Fruit fly (Drosophila melanogaster): ENCODE measurements around the gene Proc-R.
A peak's percentile ranks its signal among the peaks of the same experiment; 100 is the strongest.

Gene Proc-R

DNA sequence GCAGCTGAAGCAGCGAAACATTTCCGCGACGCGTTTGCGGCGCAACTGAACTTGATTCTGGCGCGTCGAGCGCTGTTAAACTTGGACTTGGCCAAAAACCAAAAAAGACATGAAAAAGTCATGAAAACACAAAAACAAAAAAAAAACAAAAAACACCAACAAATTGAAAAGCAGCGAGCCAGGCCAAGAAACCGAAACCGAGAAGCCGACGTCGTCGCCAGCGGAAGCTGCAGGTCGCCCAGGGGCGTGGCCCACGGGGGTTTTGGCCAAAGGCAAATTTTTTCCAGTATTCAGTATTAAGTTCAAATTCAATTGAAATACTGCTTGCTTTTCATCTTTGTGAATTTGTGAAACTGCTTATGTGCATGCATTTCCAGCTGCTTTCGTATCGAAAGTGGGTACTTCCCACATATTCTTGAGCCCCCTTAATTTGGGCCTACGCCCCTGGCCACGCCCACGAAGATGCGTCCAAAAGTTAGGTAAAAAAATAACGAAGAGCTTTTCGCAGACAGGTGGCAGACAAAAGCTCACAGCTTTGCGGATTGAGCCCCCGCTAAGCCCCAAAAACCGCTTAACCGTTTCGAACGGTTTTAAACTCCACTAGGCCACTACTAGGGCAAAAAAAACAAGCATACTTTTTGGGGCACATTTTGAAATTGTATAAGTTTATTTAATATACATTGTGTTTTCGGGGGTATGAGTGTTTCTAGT lies 40.9 kb upstream of the Proc-R start, which contains the start of gene CG3009 (continued):
- peak; percentile 5 for TF ChIP-seq fd102C (GFP tag; optimal IDR thresholded peaks at IDR 0.05)
- TF ChIP-seq peb (GFP tag; IDR thresholded peaks at IDR 0.05), result peak; percentile 98
- TF ChIP-seq inv (GFP tag; IDR thresholded peaks at IDR 0.05; ENCODE audit: partially characterized antibody), result no peak
- TF ChIP-seq btn (GFP tag; optimal IDR thresholded peaks at IDR 0.05), result peak; percentile 95
- TF ChIP-seq HLH54F (GFP tag; optimal IDR thresholded peaks at IDR 0.05), result peak; percentile 98
- peak; percentile 98 for TF ChIP-seq Hsf (GFP tag; optimal IDR thresholded peaks at IDR 0.05)
- peak; percentile 95 for TF ChIP-seq CG11093 (GFP tag; IDR thresholded peaks at IDR 0.05)
- TF ChIP-seq Fer3 (tag; optimal IDR thresholded peaks at IDR 0.05), result peak; percentile 96
- TF ChIP-seq CG7372 (GFP tag; IDR thresholded peaks at IDR 0.05), result peak; percentile 97
- peak; percentile 98 for TF ChIP-seq CG3281 (GFP tag; optimal IDR thresholded peaks at IDR 0.05)
- TF ChIP-seq kah (GFP tag; optimal IDR thresholded peaks at IDR 0.05), result peak; percentile 94
- peak; percentile 98 for TF ChIP-seq Dad (GFP tag; optimal IDR thresholded peaks at IDR 0.05)
- peak; percentile 100 for TF ChIP-seq Med (GFP tag)
- peak; percentile 75 for TF ChIP-seq Dip2 (GFP tag; IDR thresholded peaks at IDR 0.05)
- TF ChIP-seq kay (GFP tag; optimal IDR thresholded peaks at IDR 0.05), result peak; percentile 93
- TF ChIP-seq NFAT (GFP tag; IDR thresholded peaks at IDR 0.05), result peak; percentile 97
- TF ChIP-seq dmrt11E (tag; optimal IDR thresholded peaks at IDR 0.05), result peak; percentile 64
- TF ChIP-seq tap (tag; optimal IDR thresholded peaks at IDR 0.05), result peak; percentile 95
- TF ChIP-seq ERR (GFP tag; optimal IDR thresholded peaks at IDR 0.05), result peak; percentile 97
- TF ChIP-seq Dp (GFP tag; optimal IDR thresholded peaks at IDR 0.05), result peak; percentile 39
- peak; percentile 97 for TF ChIP-seq B-H2 (GFP tag; optimal IDR thresholded peaks at IDR 0.05)
- peak; percentile 82 for TF ChIP-seq CG2202 (tag; optimal IDR thresholded peaks at IDR 0.05)
- TF ChIP-seq HLHmδ (GFP tag; optimal IDR thresholded peaks at IDR 0.05), result no peak
- peak; percentile 89 for TF ChIP-seq Lim3 (GFP tag; IDR thresholded peaks at IDR 0.05)
- TF ChIP-seq CG17361 (GFP tag; IDR thresholded peaks at IDR 0.05), result peak; percentile 96
- peak; percentile 94 for TF ChIP-seq C15 (GFP tag; IDR thresholded peaks at IDR 0.05)
- peak; percentile 95 for TF ChIP-seq tup (GFP tag; optimal IDR thresholded peaks at IDR 0.05)
- peak; percentile 98 for TF ChIP-seq CG13296 (GFP tag; optimal IDR thresholded peaks at IDR 0.05)
- peak; percentile 94 for TF ChIP-seq CG7357 (GFP tag; IDR thresholded peaks at IDR 0.05)
- peak; percentile 97 for TF ChIP-seq maf-S (GFP tag; optimal IDR thresholded peaks at IDR 0.05)
- TF ChIP-seq CG7839 (tag; optimal IDR thresholded peaks at IDR 0.05), result peak; percentile 98
- TF ChIP-seq tna (GFP tag; IDR thresholded peaks at IDR 0.05; ENCODE audit: partially characterized antibody), result no peak
- peak; percentile 96 for TF ChIP-seq Dek (tag; optimal IDR thresholded peaks at IDR 0.05)
- TF ChIP-seq croc (GFP tag; conservative IDR thresholded peaks at IDR 0.05), result peak; percentile 93
- TF ChIP-seq CG2875 (GFP tag; optimal IDR thresholded peaks at IDR 0.05), result peak; percentile 95
- peak; percentile 93 for TF ChIP-seq CG30431 (GFP tag; optimal IDR thresholded peaks at IDR 0.05)
- peak; percentile 96 for TF ChIP-seq nau (GFP tag; optimal IDR thresholded peaks at IDR 0.05)
- peak; percentile 98 for TF ChIP-seq caup (GFP tag; optimal IDR thresholded peaks at IDR 0.05; ENCODE audit: severe bottlenecking)
- peak in 1 of 3 experiments; percentile 51 for TF ChIP-seq Stat92E (GFP tag; optimal IDR thresholded peaks at IDR 0.05)
- TF ChIP-seq dimm (GFP tag; IDR thresholded peaks at IDR 0.05), result peak; percentile 89
- TF ChIP-seq D19B (GFP tag; optimal IDR thresholded peaks at IDR 0.05), result peak; percentile 93
- TF ChIP-seq HmgD (GFP tag; optimal IDR thresholded peaks at IDR 0.05), result peak; percentile 98
- peak; percentile 97 for TF ChIP-seq eyg (GFP tag; optimal IDR thresholded peaks at IDR 0.05)
- TF ChIP-seq yki (optimal IDR thresholded peaks at IDR 0.05), result no peak
- TF ChIP-seq CG8281 (tag; optimal IDR thresholded peaks at IDR 0.05), result peak; percentile 88
- peak; percentile 98 for TF ChIP-seq CG3847 (GFP tag; IDR thresholded peaks at IDR 0.05)
- TF ChIP-seq CG31388 (GFP tag; optimal IDR thresholded peaks at IDR 0.05), result peak; percentile 94
- peak; percentile 79 for TF ChIP-seq CG33557 (GFP tag; optimal IDR thresholded peaks at IDR 0.05)
- peak; percentile 98 for TF ChIP-seq Xrp1 (GFP tag; IDR thresholded peaks at IDR 0.05)

Data from whole organism, embryonic.